Fruit fly (Drosophila melanogaster) Kc167 (cell line): Measurements from ENCODE around the gene CG34034.

Source experiments
- Myc ChIP-seq: fragments of >200 bp; optimal IDR thresholded peaks from 2 replicates; lab custom pipeline; 2017; ENCODE audit warnings: missing external identifiers
- h ChIP-seq: fragments of >200 bp; optimal IDR thresholded peaks from 3 replicates; lab custom pipeline; 2018; ENCODE audit warnings: missing external identifiers
- insv ChIP-seq: fragments of >200 bp; optimal IDR thresholded peaks from 3 replicates; lab custom pipeline; 2018; ENCODE audit warnings: missing external identifiers
- psq ChIP-seq: fragments of >200 bp; optimal IDR thresholded peaks from 2 replicates; lab custom pipeline; 2017; ENCODE audit warnings: missing external identifiers
- ttk ChIP-seq: sonication (Bioruptor generic); optimal IDR thresholded peaks from 2 replicates; lab custom pipeline; 2017; ENCODE audit warnings: missing external identifiers

DNA sequence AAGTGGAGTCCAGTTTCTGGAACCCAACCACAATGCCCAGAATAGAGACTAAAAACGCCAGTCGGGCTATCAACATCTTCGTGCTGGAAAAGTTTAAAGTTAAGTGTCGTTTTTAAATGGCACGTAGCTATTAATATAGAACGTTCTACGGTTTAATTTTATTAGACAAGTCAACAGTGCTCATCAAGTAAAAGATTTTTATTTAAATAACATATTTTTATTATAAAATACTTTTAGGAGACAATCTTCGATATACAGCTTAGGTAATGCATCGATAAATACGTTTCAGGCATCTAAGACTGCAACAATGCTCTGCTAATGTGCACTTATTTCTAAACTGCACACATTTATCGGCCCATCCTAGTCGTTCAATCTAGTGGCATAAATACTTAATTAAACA lies 2.2 kb downstream of the CG34034 start, which contains the start of gene CG42869:
- TF ChIP-seq insv (lab: Kevin White, UChicago) (no peak), psq (lab: Kevin White, UChicago) (no peak), h (lab: Kevin White, UChicago) (no peak), Myc (lab: Kevin White, UChicago) (no peak), ttk (lab: Kevin White, UChicago) (no peak)
